Fruit fly (Drosophila melanogaster): ENCODE results near the gene mthl1.

The mthl1 gene

DNA sequence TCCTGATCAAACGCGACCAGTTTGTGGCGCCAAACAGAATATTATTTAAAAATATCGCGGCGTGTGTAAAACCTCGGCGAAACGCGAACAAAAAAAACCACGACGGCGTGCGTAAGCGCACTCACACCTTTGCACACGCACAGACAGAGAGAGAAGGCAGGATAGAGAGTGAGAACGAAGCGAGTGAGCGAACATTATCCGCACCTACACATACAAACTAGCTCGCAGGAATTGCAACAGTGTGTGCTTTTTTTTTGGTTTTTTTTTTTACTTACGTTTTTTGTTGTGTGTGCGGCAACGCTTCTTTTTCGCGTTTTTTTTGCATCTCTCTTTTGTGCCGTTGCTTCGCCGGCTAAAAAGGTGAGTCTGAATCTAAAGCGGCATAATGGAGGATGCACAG is 41.0 kb upstream of the mthl1 start (continued):
- no peak for TF ChIP-seq sv (GFP tag; optimal IDR thresholded peaks at IDR 0.05)

DNA sequence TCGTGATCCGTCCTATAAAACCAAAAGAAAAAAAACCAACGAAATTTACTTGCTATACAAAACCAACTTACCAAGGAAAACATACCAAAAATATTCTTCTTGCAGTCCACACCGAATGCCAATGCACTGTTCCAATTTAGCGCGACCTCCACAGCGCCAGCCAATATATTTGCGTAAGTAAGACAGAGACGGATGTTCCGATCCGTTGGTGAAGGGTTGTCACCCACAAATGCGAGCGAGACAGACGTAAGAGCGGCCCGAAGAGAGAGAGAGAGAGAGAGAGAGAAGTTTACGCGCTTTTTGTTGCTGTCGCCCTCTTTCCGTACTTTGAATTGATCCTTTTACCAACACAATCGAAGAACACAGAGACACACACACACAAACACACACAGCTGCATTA is 32.9 kb upstream of the mthl1 start:
- TF ChIP-seq Dif (GFP tag; optimal IDR thresholded peaks at IDR 0.05; ENCODE audit: partially characterized antibody) (peak; percentile 43), Jra (GFP tag; optimal IDR thresholded peaks at IDR 0.05) (no peak), jim (GFP tag; optimal IDR thresholded peaks at IDR 0.05) (no peak), Vsx2 (GFP tag; optimal IDR thresholded peaks at IDR 0.05; ENCODE audit: partially characterized antibody) (no peak), rgr (GFP tag; optimal IDR thresholded peaks at IDR 0.05) (no peak)

DNA sequence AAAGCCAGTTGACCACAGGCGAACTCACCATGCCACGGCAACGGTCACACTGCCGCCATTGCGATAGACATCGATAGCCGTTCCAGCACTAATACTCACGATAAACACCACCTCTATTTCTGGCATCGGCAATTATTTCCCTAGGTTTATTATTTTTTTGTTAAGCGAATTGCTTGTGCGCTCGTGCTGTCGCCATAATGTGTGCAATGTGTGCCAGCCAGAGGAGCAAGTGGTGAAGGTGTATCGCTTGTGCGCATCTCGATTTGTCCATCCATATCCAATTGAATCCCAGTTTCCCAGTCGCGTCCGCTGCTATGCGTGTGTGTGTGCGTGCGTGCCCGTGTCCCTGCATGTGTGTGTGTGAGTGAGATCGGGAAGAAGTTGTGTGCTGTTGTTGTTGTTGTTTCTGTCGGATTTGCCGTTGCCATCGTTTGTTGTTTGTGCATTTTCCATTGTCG is 30.1 kb upstream of the mthl1 start, which contains the start of gene mbt:
mbt (plus strand) TSS at position 85 of the 458 bp plus-strand sequence.
- TF ChIP-seq h (GFP tag; optimal IDR thresholded peaks at IDR 0.05) (peak; percentile 35), Myc (optimal IDR thresholded peaks at IDR 0.05) (peak; percentile 80), N (GFP tag; optimal IDR thresholded peaks at IDR 0.05) (peak; percentile 68), Dfd (GFP tag; optimal IDR thresholded peaks at IDR 0.05) (peak; percentile 64), psq (GFP tag; optimal IDR thresholded peaks at IDR 0.05) (peak; percentile 8), sage (GFP tag; optimal IDR thresholded peaks at IDR 0.05) (no peak)

- TF ChIP-seq Vsx2 (GFP tag; optimal IDR thresholded peaks at IDR 0.05; ENCODE audit: partially characterized antibody): no peak
- TF ChIP-seq HLH106 (tag; optimal IDR thresholded peaks at IDR 0.05): peak; percentile 10
- TF ChIP-seq Rel (GFP tag; optimal IDR thresholded peaks at IDR 0.05): no peak
- TF ChIP-seq Rel (tag; optimal IDR thresholded peaks at IDR 0.05): peak; percentile 83
- TF ChIP-seq foxo (GFP tag; optimal IDR thresholded peaks at IDR 0.05): peak in 1 of 2 experiments; percentile 1
Measured at dm6 chrX:16616773-16617738, 23.7 kb upstream of the mthl1 start.

- TF ChIP-seq ey (GFP tag; optimal IDR thresholded peaks at IDR 0.05) (no peak), Jra (GFP tag; optimal IDR thresholded peaks at IDR 0.05) (no peak), fru (GFP tag; optimal IDR thresholded peaks at IDR 0.05) (no peak), Hr78 (GFP tag; optimal IDR thresholded peaks at IDR 0.05) (no peak), dsf (GFP tag; optimal IDR thresholded peaks at IDR 0.05; ENCODE audit: borderline replicate concordance) (no peak), Mio (GFP tag; optimal IDR thresholded peaks at IDR 0.05) (no peak), psq (GFP tag; optimal IDR thresholded peaks at IDR 0.05) (peak; percentile 12)
Measured at dm6 chrX:16618724-16619123, 22.0 kb upstream of the mthl1 start.

dm6 chrX:16621462-16621861 is 19.3 kb upstream of the mthl1 start, which contains the start of gene CG9782:
Gene CG9782, minus strand, starts transcription at chrX:16621589.
- TF ChIP-seq woc (GFP tag; optimal IDR thresholded peaks at IDR 0.05) (peak; percentile 8), Vsx2 (GFP tag; optimal IDR thresholded peaks at IDR 0.05; ENCODE audit: partially characterized antibody) (peak; percentile 8), Hr83 (GFP tag; optimal IDR thresholded peaks at IDR 0.05; ENCODE audit: poor library complexity, severe bottlenecking) (no peak), dl (GFP tag; optimal IDR thresholded peaks at IDR 0.05; ENCODE audit: insufficient read depth in 1 of 2, partially characterized antibody in 2 of 2) (peak in 1 of 2 experiments; percentile 17), fru (GFP tag; optimal IDR thresholded peaks at IDR 0.05) (peak; percentile 87), Dif (GFP tag; optimal IDR thresholded peaks at IDR 0.05; ENCODE audit: partially characterized antibody) (peak; percentile 21)

DNA sequence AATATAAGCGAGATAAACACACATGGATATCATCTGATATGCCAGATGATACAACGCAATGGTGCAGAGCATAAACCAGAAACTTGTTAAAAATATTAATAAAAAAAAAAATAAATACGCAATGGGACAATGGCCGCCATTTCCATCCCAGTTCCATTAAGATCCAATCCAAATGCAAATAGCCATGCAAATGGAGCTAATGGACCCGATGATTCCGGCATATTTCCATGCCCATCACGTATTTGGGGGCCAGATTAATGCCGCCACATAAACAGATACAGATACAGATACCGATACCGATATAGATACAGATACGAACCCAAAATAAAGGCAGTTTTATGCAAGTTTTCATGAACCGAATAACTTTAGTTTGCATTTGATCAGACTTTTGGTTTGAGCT is 17.2 kb upstream of the mthl1 start:
- TF ChIP-seq Abd-B (GFP tag; optimal IDR thresholded peaks at IDR 0.05) (no peak), Dif (GFP tag; optimal IDR thresholded peaks at IDR 0.05; ENCODE audit: partially characterized antibody) (no peak), CrebA (GFP tag; optimal IDR thresholded peaks at IDR 0.05; ENCODE audit: borderline replicate concordance) (no peak), CG9705 (GFP tag; optimal IDR thresholded peaks at IDR 0.05) (no peak), dl (GFP tag; optimal IDR thresholded peaks at IDR 0.05; ENCODE audit: insufficient read depth in 1 of 2, partially characterized antibody in 2 of 2) (no peak), OdsH (GFP tag; optimal IDR thresholded peaks at IDR 0.05) (no peak), lola (GFP tag; optimal IDR thresholded peaks at IDR 0.05) (no peak), Hnf4 (GFP tag; optimal IDR thresholded peaks at IDR 0.05) (no peak), foxo (GFP tag; optimal IDR thresholded peaks at IDR 0.05) (no peak), N (GFP tag; optimal IDR thresholded peaks at IDR 0.05) (no peak), jim (GFP tag; optimal IDR thresholded peaks at IDR 0.05) (no peak), brk (GFP tag; optimal IDR thresholded peaks at IDR 0.05) (no peak), tai (GFP tag; optimal IDR thresholded peaks at IDR 0.05) (no peak), sv (GFP tag; optimal IDR thresholded peaks at IDR 0.05) (no peak), pan (optimal IDR thresholded peaks at IDR 0.05) (no peak)

Measured in whole organism, wandering third instar larva.